Fruit fly (Drosophila melanogaster) whole organism, embryonic: Measurements from ENCODE around the gene Cisd2.
A peak's percentile ranks its signal among the peaks of the same experiment; 100 is the strongest.

Source experiments
- Awh ChIP-seq: fragments of 200-800 bp; sonication (Bioruptor generic); IDR thresholded peaks from 2 replicates; pipeline ENCODE4, ENCODE4 v1.3.6; 2022; ENCODE audit warnings: missing biosample characterization, missing genetic modification characterization
- CG10654 ChIP-seq: fragments of 200-800 bp; sonication (Bioruptor generic); optimal IDR thresholded peaks from 2 replicates; lab custom pipeline; 2016; ENCODE audit warnings: missing biosample characterization, missing genetic modification characterization
- CG10979 ChIP-seq: fragments of 200-800 bp; sonication (Bioruptor generic); optimal IDR thresholded peaks from 2 replicates; lab custom pipeline; 2018; ENCODE audit warnings: missing biosample characterization, mild to moderate bottlenecking, missing genetic modification characterization, moderate library complexity
- CG11247 ChIP-seq: fragments of 200-800 bp; sonication (Bioruptor generic); IDR thresholded peaks from 2 replicates; pipeline ENCODE4 v1.3.6; 2022; ENCODE audit warnings: missing biosample characterization, missing genetic modification characterization
- CG12104 ChIP-seq: fragments of 200-800 bp; sonication (Bioruptor generic); optimal IDR thresholded peaks from 3 replicates; lab custom pipeline; 2016; ENCODE audit warnings: missing biosample characterization, missing genetic modification characterization
- CG15479 ChIP-seq: fragments of 200-800 bp; sonication (Bioruptor generic); optimal IDR thresholded peaks from 3 replicates; lab custom pipeline; 2019; ENCODE audit warnings: missing biosample characterization, mild to moderate bottlenecking, missing genetic modification characterization, moderate library complexity
- CG17829 ChIP-seq: fragments of 200-800 bp; optimal IDR thresholded peaks from 2 replicates; lab custom pipeline; 2019; ENCODE audit warnings: missing biosample characterization, mild to moderate bottlenecking, missing genetic modification characterization, moderate library complexity
- CG3163 ChIP-seq: fragments of 200-800 bp; sonication (Bioruptor generic); optimal IDR thresholded peaks from 3 replicates; lab custom pipeline; 2016; ENCODE audit warnings: missing biosample characterization, missing genetic modification characterization
- CG32532 ChIP-seq: fragments of 200-800 bp; sonication (Bioruptor generic); IDR thresholded peaks from 2 replicates; pipeline ENCODE4 v1.3.6; 2022; ENCODE audit warnings: missing biosample characterization, missing genetic modification characterization
- CG32767 ChIP-seq: fragments of 200-800 bp; sonication (Bioruptor generic); IDR thresholded peaks from 2 replicates; pipeline ENCODE4 v1.3.6; 2022; ENCODE audit warnings: missing biosample characterization, missing genetic modification characterization
- CG4730 ChIP-seq: fragments of 200-800 bp; sonication (Bioruptor generic); IDR thresholded peaks from 2 replicates; pipeline ENCODE4 v1.3.6; 2022; ENCODE audit warnings: missing biosample characterization, missing genetic modification characterization
- D19A ChIP-seq: fragments of 200-800 bp; optimal IDR thresholded peaks from 3 replicates; lab custom pipeline; 2019; ENCODE audit warnings: missing biosample characterization, mild to moderate bottlenecking, missing genetic modification characterization, moderate library complexity
- Dad ChIP-seq: fragments of 200-800 bp; sonication (Bioruptor generic); optimal IDR thresholded peaks from 3 replicates; lab custom pipeline; 2016; ENCODE audit warnings: missing biosample characterization, missing genetic modification characterization
- Dref ChIP-seq: fragments of 200-800 bp; sonication (Bioruptor generic); IDR thresholded peaks from 2 replicates; pipeline ENCODE4 v1.3.6; 2022; ENCODE audit warnings: missing biosample characterization, missing genetic modification characterization
- Elba2 ChIP-seq: fragments of 200-800 bp; sonication (Bioruptor generic); optimal IDR thresholded peaks from 3 replicates; lab custom pipeline; 2016; ENCODE audit warnings: missing biosample characterization, missing genetic modification characterization
- H2.0 ChIP-seq: fragments of 200-800 bp; sonication (Bioruptor generic); IDR thresholded peaks from 2 replicates; pipeline ENCODE4 v1.3.6; 2022; ENCODE audit warnings: missing biosample characterization, missing genetic modification characterization
- Lim3 ChIP-seq: fragments of 200-800 bp; sonication (Bioruptor generic); IDR thresholded peaks from 2 replicates; pipeline ENCODE4 v1.3.6; 2022; ENCODE audit warnings: missing biosample characterization, missing genetic modification characterization
- NC2α ChIP-seq: fragments of 200-800 bp; sonication (Bioruptor generic); optimal IDR thresholded peaks from 2 replicates; lab custom pipeline; 2016; ENCODE audit warnings: missing biosample characterization, missing genetic modification characterization
- NFAT ChIP-seq: fragments of 200-800 bp; sonication (Bioruptor generic); IDR thresholded peaks from 2 replicates; pipeline ENCODE4 v1.3.6; 2022; ENCODE audit warnings: missing biosample characterization, missing genetic modification characterization
- NK7.1 ChIP-seq: fragments of 200-800 bp; sonication (Bioruptor generic); optimal IDR thresholded peaks from 3 replicates; lab custom pipeline; 2016; ENCODE audit warnings: missing biosample characterization, missing genetic modification characterization
- Nf-YA ChIP-seq: fragments of 200-800 bp; sonication (Bioruptor generic); IDR thresholded peaks from 2 replicates; pipeline ENCODE4 v1.3.6; 2022; ENCODE audit warnings: missing biosample characterization, missing genetic modification characterization
- Ravus ChIP-seq: fragments of 200-800 bp; sonication (Bioruptor generic); IDR thresholded peaks from 2 replicates; pipeline ENCODE4 v1.3.6; 2022; ENCODE audit warnings: missing biosample characterization, missing genetic modification characterization
- Scr ChIP-seq: fragments of 200-800 bp; sonication (Bioruptor generic); IDR thresholded peaks from 2 replicates; pipeline ENCODE4 v1.3.6; 2022; ENCODE audit warnings: missing biosample characterization, missing genetic modification characterization; ENCODE audit not compliant: partially characterized antibody
- TFAM ChIP-seq: fragments of 200-800 bp; sonication (Bioruptor generic); optimal IDR thresholded peaks from 2 replicates; lab custom pipeline; 2017; ENCODE audit warnings: missing biosample characterization, missing genetic modification characterization, inconsistent platforms
- Trl ChIP-seq, 3 experiments: fragments of >200 bp in 2 of 3; fragments of 200-800 bp in 1 of 3; sonication (Bioruptor generic) in 1 of 3; optimal IDR thresholded peaks; 2 replicates in 1 of 3; 3 replicates in 2 of 3; lab custom pipeline; 2016 to 2017; ENCODE audit warnings: missing biosample characterization in 1 of 3, missing genetic modification characterization in 1 of 3
- ap ChIP-seq: fragments of 200-800 bp; sonication (Bioruptor generic); IDR thresholded peaks from 2 replicates; pipeline ENCODE4 v1.3.6; 2022; ENCODE audit warnings: missing biosample characterization, missing genetic modification characterization
- ash1 ChIP-seq: fragments of 200-800 bp; sonication (Bioruptor generic); optimal IDR thresholded peaks from 2 replicates; lab custom pipeline; 2018; ENCODE audit warnings: missing biosample characterization, mild to moderate bottlenecking, missing genetic modification characterization
- bab2 ChIP-seq: fragments of 200-800 bp; sonication (Bioruptor generic); optimal IDR thresholded peaks from 2 replicates; lab custom pipeline; 2016; ENCODE audit warnings: missing biosample characterization, missing genetic modification characterization
- cato ChIP-seq: fragments of 200-800 bp; sonication (Bioruptor generic); optimal IDR thresholded peaks from 2 replicates; lab custom pipeline; 2016; ENCODE audit warnings: missing biosample characterization, missing genetic modification characterization, borderline replicate concordance
- cg ChIP-seq: fragments of 200-800 bp; sonication (Bioruptor generic); optimal IDR thresholded peaks from 3 replicates; lab custom pipeline; 2019; ENCODE audit warnings: missing biosample characterization, mild to moderate bottlenecking, missing genetic modification characterization, moderate library complexity
- crol ChIP-seq: fragments of 200-800 bp; sonication (Bioruptor generic); IDR thresholded peaks from 2 replicates; pipeline ENCODE4 v1.3.6; 2022; ENCODE audit warnings: missing biosample characterization, missing genetic modification characterization
- ewg ChIP-seq: fragments of 200-800 bp; sonication (Bioruptor generic); optimal IDR thresholded peaks from 3 replicates; lab custom pipeline; 2017; ENCODE audit warnings: mild to moderate bottlenecking, missing biosample characterization, missing genetic modification reagents, missing genetic modification characterization
- gsb-n ChIP-seq: fragments of 200-800 bp; sonication (Bioruptor generic); optimal IDR thresholded peaks from 3 replicates; lab custom pipeline; 2018; ENCODE audit warnings: missing biosample characterization, mild to moderate bottlenecking, missing genetic modification characterization
- jumu ChIP-seq: fragments of 200-800 bp; sonication (Bioruptor generic); optimal IDR thresholded peaks from 3 replicates; lab custom pipeline; 2016; ENCODE audit warnings: missing biosample characterization, missing genetic modification characterization
- knrl ChIP-seq: fragments of 200-800 bp; sonication (Bioruptor generic); IDR thresholded peaks from 3 replicates; pipeline ENCODE4 v1.3.6; 2022; ENCODE audit warnings: missing biosample characterization, missing genetic modification characterization; ENCODE audit not compliant: partially characterized antibody
- lmd ChIP-seq: fragments of 200-800 bp; sonication (Bioruptor generic); IDR thresholded peaks from 2 replicates; pipeline ENCODE4 v1.3.6; 2022; ENCODE audit warnings: missing biosample characterization, missing genetic modification characterization
- maf-S ChIP-seq: fragments of 200-800 bp; sonication (Bioruptor generic); optimal IDR thresholded peaks from 2 replicates; lab custom pipeline; 2016; ENCODE audit warnings: missing biosample characterization, missing genetic modification characterization
- nau ChIP-seq: fragments of 200-800 bp; sonication (Bioruptor generic); optimal IDR thresholded peaks from 3 replicates; lab custom pipeline; 2017; ENCODE audit warnings: missing biosample characterization, mild to moderate bottlenecking, missing genetic modification characterization, missing genetic modification reagents
- peb ChIP-seq: fragments of 200-800 bp; sonication (Bioruptor generic); IDR thresholded peaks from 2 replicates; pipeline ENCODE4 v1.3.6; 2022; ENCODE audit warnings: missing biosample characterization, missing genetic modification characterization
- pnt ChIP-seq: fragments of 200-800 bp; sonication (Bioruptor generic); optimal IDR thresholded peaks from 3 replicates; lab custom pipeline; 2016; ENCODE audit warnings: missing biosample characterization, missing genetic modification characterization
- pzg ChIP-seq: fragments of 200-800 bp; sonication (Bioruptor generic); optimal IDR thresholded peaks from 3 replicates; lab custom pipeline; 2018; ENCODE audit warnings: missing biosample characterization, mild to moderate bottlenecking, missing genetic modification characterization, moderate library complexity
- repo ChIP-seq: fragments of 200-800 bp; sonication (Bioruptor generic); optimal IDR thresholded peaks from 2 replicates; lab custom pipeline; 2016; ENCODE audit warnings: missing biosample characterization, missing genetic modification characterization
- slbo ChIP-seq: fragments of 200-800 bp; sonication (Bioruptor generic); IDR thresholded peaks from 2 replicates; pipeline ENCODE4 v1.3.6; 2022; ENCODE audit warnings: missing biosample characterization, missing genetic modification characterization
- sug ChIP-seq: fragments of 200-800 bp; optimal IDR thresholded peaks from 2 replicates; lab custom pipeline; 2019; ENCODE audit warnings: missing biosample characterization, mild to moderate bottlenecking, missing genetic modification characterization, moderate library complexity
- tin ChIP-seq: fragments of 200-800 bp; sonication (Bioruptor generic); optimal IDR thresholded peaks from 3 replicates; lab custom pipeline; 2016; ENCODE audit warnings: missing biosample characterization, missing genetic modification characterization
- tio ChIP-seq: fragments of 200-800 bp; sonication (Bioruptor generic); optimal IDR thresholded peaks from 2 replicates; lab custom pipeline; 2017; ENCODE audit warnings: missing biosample characterization, missing genetic modification characterization, inconsistent platforms
- tup ChIP-seq: fragments of 200-800 bp; sonication (Bioruptor generic); optimal IDR thresholded peaks from 2 replicates; lab custom pipeline; 2016; ENCODE audit warnings: missing biosample characterization, mild to moderate bottlenecking, missing genetic modification characterization, moderate library complexity
- unc-4 ChIP-seq: fragments of 200-800 bp; sonication (Bioruptor generic); IDR thresholded peaks from 2 replicates; pipeline ENCODE4 v1.3.6; 2022; ENCODE audit warnings: missing biosample characterization, missing genetic modification characterization; ENCODE audit not compliant: partially characterized antibody
- vvl ChIP-seq: fragments of 200-800 bp; sonication (Bioruptor generic); IDR thresholded peaks from 2 replicates; pipeline ENCODE4 v1.3.6; 2022; ENCODE audit warnings: missing biosample characterization, missing genetic modification characterization
- wor ChIP-seq: fragments of 200-800 bp; sonication (Bioruptor generic); IDR thresholded peaks from 2 replicates; pipeline ENCODE4 v1.3.6; 2022; ENCODE audit warnings: missing biosample characterization, missing genetic modification characterization
- yki ChIP-seq: fragments of >200 bp; optimal IDR thresholded peaks from 3 replicates; lab custom pipeline; 2018
- zfh2 ChIP-seq: fragments of 200-800 bp; sonication (Bioruptor generic); optimal IDR thresholded peaks from 2 replicates; lab custom pipeline; 2016; ENCODE audit warnings: missing biosample characterization, missing genetic modification characterization

Gene Cisd2

dm6 chr3R:29219948-29220347, 3.3 kb downstream of the Cisd2 start, which contains the start of gene eEF1gamma (continued):
- TF ChIP-seq lmd (peak; percentile 89), NFAT (GFP tag; lab: Robert Waterston, UW) (peak; percentile 97), CG17829 (tag; lab: Kevin White, UChicago) (peak; percentile 91), CG32532 (GFP tag; lab: Robert Waterston, UW) (peak; percentile 97), Dad (peak; percentile 95), ap (GFP tag; lab: Robert Waterston, UW) (peak; percentile 94), gsb-n (tag; lab: Kevin White, UChicago) (peak; percentile 90), pnt (GFP tag; lab: Kevin White, UChicago) (peak; percentile 60), Awh (GFP tag; lab: Robert Waterston, UW) (peak; percentile 96), maf-S (peak; percentile 93), nau (GFP tag; lab: Kevin White, UChicago) (peak; percentile 97), CG10654 (GFP tag; lab: Kevin White, UChicago) (peak; percentile 95), Nf-YA (GFP tag; lab: Robert Waterston, UW) (peak; percentile 93), unc-4 (GFP tag; lab: Robert Waterston, UW) (peak; percentile 92), D19A (tag; lab: Kevin White, UChicago) (peak; percentile 70), NK7.1 (peak; percentile 97), Elba2 (peak; percentile 70), CG12104 (GFP tag; lab: Kevin White, UChicago) (peak; percentile 97), cg (GFP tag; lab: Kevin White, UChicago) (no peak), sug (tag; lab: Kevin White, UChicago) (peak; percentile 93), bab2 (peak; percentile 85), tup (GFP tag; lab: Kevin White, UChicago) (peak; percentile 85), cato (GFP tag; lab: Kevin White, UChicago) (peak; percentile 91), jumu (peak; percentile 82), CG10979 (tag; lab: Kevin White, UChicago) (peak; percentile 88), repo (GFP tag; lab: Kevin White, UChicago) (peak; percentile 95), CG3163 (peak; percentile 85), ash1 (peak; percentile 96), knrl (GFP tag; lab: Robert Waterston, UW) (peak; percentile 94), Scr (GFP tag; lab: Robert Waterston, UW) (peak; percentile 94), yki (lab: Kevin White, UChicago) (no peak), CG15479 (peak; percentile 59), NC2α (GFP tag; lab: Kevin White, UChicago) (peak; percentile 93), Ravus (GFP tag; lab: Robert Waterston, UW) (peak; percentile 64), tin (GFP tag; lab: Kevin White, UChicago) (peak; percentile 91), TFAM (GFP tag; lab: Kevin White, UChicago) (peak; percentile 88), CG11247 (GFP tag; lab: Robert Waterston, UW) (peak; percentile 96), CG32767 (GFP tag; lab: Robert Waterston, UW) (peak; percentile 90), H2.0 (peak; percentile 94), slbo (GFP tag; lab: Robert Waterston, UW) (peak; percentile 92), CG4730 (peak; percentile 89), Lim3 (GFP tag; lab: Robert Waterston, UW) (peak; percentile 64; the same call in 1 of the 2 replicates), zfh2 (GFP tag; lab: Kevin White, UChicago) (peak; percentile 87), tio (no peak), Trl (optimal IDR thresholded peaks at IDR 0.05; lab: Kevin White, UChicago) (no peak), Trl (GFP tag; optimal IDR thresholded peaks at IDR 0.05; lab: Kevin White, UChicago) (peak; percentile 95), crol (GFP tag; lab: Robert Waterston, UW) (peak; percentile 84), Dref (GFP tag; lab: Robert Waterston, UW) (peak; percentile 88), pzg (GFP tag; lab: Kevin White, UChicago) (peak; percentile 81), ewg (peak; percentile 91), wor (GFP tag; lab: Robert Waterston, UW) (peak; percentile 57), peb (GFP tag; lab: Robert Waterston, UW) (peak; percentile 89), vvl (GFP tag; lab: Robert Waterston, UW) (peak; percentile 98)
